Worm (Caenorhabditis elegans) whole organism, young adult: ENCODE results near the gene egl-18.

ENCODE experiments used
- F23B12.7 ChIP-seq: sonication (generic microtip); optimal IDR thresholded peaks from 2 replicates; lab custom pipeline; 2017; ENCODE audit warnings: missing genetic modification characterization, mild to moderate bottlenecking, missing compliant biosample characterization, antibody characterized with exemption, moderate library complexity; ENCODE audit not compliant: insufficient read depth
- F52B5.7 ChIP-seq: sonication (generic microtip); optimal IDR thresholded peaks from 2 replicates; lab custom pipeline; 2016; ENCODE audit warnings: mild to moderate bottlenecking, missing genetic modification characterization, missing compliant biosample characterization
- K12H6.12 ChIP-seq: fragments of 200-800 bp; sonication (Bioruptor generic); optimal IDR thresholded peaks from 2 replicates; lab custom pipeline; 2018; ENCODE audit warnings: mild to moderate bottlenecking, missing genetic modification characterization, missing compliant biosample characterization
- Y53F4B.3 ChIP-seq: fragments of 200-800 bp; sonication (Bioruptor generic); IDR thresholded peaks from 2 replicates; pipeline ENCODE4 v1.3.6; 2022; ENCODE audit warnings: missing genetic modification reagents, missing genetic modification characterization, missing compliant biosample characterization
- ama-1 ChIP-seq, 3 experiments: fragments of 150-350 bp in 1 of 3; sonication (generic microtip) in 2 of 3; optimal IDR thresholded peaks; 2 replicates each; lab custom pipeline; 2014 to 2018; ENCODE audit warnings: missing biosample characterization in 2 of 3, missing genetic modification characterization in 2 of 3, missing genetic modification reagents in 2 of 3
- bed-1 ChIP-seq: fragments of 200-800 bp; sonication (Bioruptor generic); IDR thresholded peaks from 2 replicates; pipeline ENCODE4 v1.3.6; 2022; ENCODE audit warnings: missing genetic modification reagents, missing genetic modification characterization, missing compliant biosample characterization
- hmg-1.2 ChIP-seq: fragments of 200-800 bp; sonication (Bioruptor generic); IDR thresholded peaks from 2 replicates; pipeline ENCODE4 v1.3.6; 2022; ENCODE audit warnings: missing genetic modification reagents, missing genetic modification characterization, missing compliant biosample characterization
- let-526 ChIP-seq: fragments of 200-800 bp; sonication (Bioruptor generic); IDR thresholded peaks from 2 replicates; pipeline ENCODE4 v1.3.6; 2022; ENCODE audit warnings: missing genetic modification reagents, missing genetic modification characterization, missing compliant biosample characterization
- mel-28 ChIP-seq: sonication (generic microtip); optimal IDR thresholded peaks from 2 replicates; lab custom pipeline; 2016; ENCODE audit warnings: borderline replicate concordance, mild to moderate bottlenecking, missing genetic modification characterization, missing compliant biosample characterization
- nfya-1 ChIP-seq: sonication (generic microtip); optimal IDR thresholded peaks from 2 replicates; lab custom pipeline; 2017; ENCODE audit warnings: antibody characterized with exemption, missing compliant biosample characterization, missing genetic modification characterization, borderline replicate concordance; ENCODE audit not compliant: insufficient read depth
- nfyb-1 ChIP-seq: fragments of 200-800 bp; sonication (Bioruptor generic); IDR thresholded peaks from 2 replicates; pipeline ENCODE4 v1.3.6; 2022; ENCODE audit warnings: missing genetic modification reagents, missing genetic modification characterization, missing compliant biosample characterization
- unc-62 ChIP-seq: fragments of 150-350 bp; optimal IDR thresholded peaks from 2 replicates; lab custom pipeline; 2014; ENCODE audit warnings: missing biosample characterization, missing genetic modification reagents, missing genetic modification characterization

DNA sequence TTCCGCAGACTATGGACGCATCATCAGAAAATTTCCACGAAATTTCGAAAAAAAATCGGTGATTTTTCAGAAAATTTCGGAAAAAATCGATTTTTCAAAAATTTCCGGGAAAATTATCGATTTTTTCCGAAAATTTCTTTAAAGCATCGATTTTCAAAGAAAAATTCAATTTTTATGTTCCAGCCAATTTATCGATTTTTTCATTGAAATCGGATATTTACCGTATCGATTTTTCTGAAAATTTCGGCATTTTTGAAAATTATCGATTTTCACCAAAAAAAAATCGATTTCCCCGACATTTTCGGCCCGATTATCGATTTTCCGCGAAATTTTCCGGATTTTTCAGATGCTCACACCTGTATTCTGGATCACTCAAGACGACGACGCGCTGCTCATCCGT, 63.0 kb downstream of the egl-18 start, which contains the start of gene Y48A5A.1:
- TF ChIP-seq F23B12.7 (tag; lab: Kevin White, UChicago) (no peak), F52B5.7 (tag; lab: Kevin White, UChicago) (no peak), nfya-1 (tag; lab: Kevin White, UChicago) (no peak), ama-1 (optimal IDR thresholded peaks at IDR 0.05; lab: Kevin White, UChicago) (no peak), ama-1 (GFP tag; optimal IDR thresholded peaks at IDR 0.05; lab: Kevin White, UChicago) (no peak), Y53F4B.3 (GFP tag; lab: Robert Waterston, UW) (no peak), bed-1 (GFP tag; lab: Robert Waterston, UW) (no peak), mel-28 (tag; lab: Kevin White, UChicago) (no peak), hmg-1.2 (GFP tag; lab: Robert Waterston, UW) (no peak), nfyb-1 (GFP tag; lab: Robert Waterston, UW) (no peak), K12H6.12 (tag; lab: Kevin White, UChicago) (no peak), let-526 (no peak), unc-62 (GFP tag; lab: Kevin White, UChicago) (no peak)
